Worm (Caenorhabditis elegans): ENCODE results near the gene CC8.2.

CC8.2 gene

DNA sequence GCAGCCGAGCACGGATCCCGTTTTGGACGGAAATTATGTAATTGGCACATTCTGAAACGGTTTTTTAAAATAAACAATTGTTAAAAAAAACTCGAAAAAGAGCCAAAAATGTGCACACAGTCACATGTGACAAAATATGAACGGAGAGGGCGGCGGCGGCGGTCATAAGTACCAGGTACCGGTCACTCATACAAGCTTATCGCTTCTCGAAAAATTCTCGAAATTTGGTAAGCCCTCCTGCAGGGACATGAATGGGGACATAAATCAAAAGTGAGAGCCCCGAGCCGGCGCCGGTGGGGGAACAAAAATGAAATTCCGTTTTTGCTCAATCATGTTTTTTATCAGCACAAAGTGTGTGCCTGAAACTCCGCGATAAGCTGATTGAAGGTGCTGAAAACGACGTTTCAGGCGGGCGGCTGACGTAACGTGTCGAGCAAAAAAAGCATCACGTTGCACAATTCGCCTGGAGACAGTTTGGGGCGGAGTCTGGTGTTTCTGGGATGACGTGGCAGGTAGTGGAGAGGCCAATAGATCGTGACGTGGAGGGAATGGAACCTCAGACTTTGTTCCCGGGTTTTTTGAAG, 35.4 kb downstream of the CC8.2 start, which contains the start of gene ltah-1.2:
Gene ltah-1.2, minus strand, starts transcription at position 51 of the 584 bp plus-strand sequence.
- TF ChIP-seq ceh-82 (tag; optimal IDR thresholded peaks at IDR 0.05) = no peak
- TF ChIP-seq vab-7 (GFP tag; IDR thresholded peaks at IDR 0.05) = no peak
- no peak for TF ChIP-seq ceh-62 (tag; optimal IDR thresholded peaks at IDR 0.05)
- no peak for TF ChIP-seq arid-1 (GFP tag; conservative IDR thresholded peaks at IDR 0.05)
- TF ChIP-seq ceh-20 (GFP tag; IDR thresholded peaks at IDR 0.05) = 0 out of 2 replicates have a peak, but pooled peaks have one; percentile 65
- TF ChIP-seq mdt-29 (GFP tag; IDR thresholded peaks at IDR 0.05) = peak; percentile 54; the same call in 1 of the 2 replicates
- TF ChIP-seq T26A8.4 (GFP tag; IDR thresholded peaks at IDR 0.05) = 0 out of 2 replicates have a peak, but pooled peaks have one; percentile 7
- peak; percentile 40; the same call in 1 of the 2 replicates for TF ChIP-seq ctbp-1 (GFP tag; IDR thresholded peaks at IDR 0.05)
- no peak for TF ChIP-seq daf-16 (GFP tag; optimal IDR thresholded peaks at IDR 0.05)
- TF ChIP-seq daf-16 (tag; optimal IDR thresholded peaks at IDR 0.05) = peak; percentile 11
- TF ChIP-seq madf-5 (GFP tag; IDR thresholded peaks at IDR 0.05) = no peak
- TF ChIP-seq hlh-11 (tag; optimal IDR thresholded peaks at IDR 0.05) = peak; percentile 86
- peak; percentile 93 for TF ChIP-seq php-3 (GFP tag; IDR thresholded peaks at IDR 0.05)
- no peak for TF ChIP-seq zip-11 (GFP tag; IDR thresholded peaks at IDR 0.05)
- TF ChIP-seq nhr-28 (tag; optimal IDR thresholded peaks at IDR 0.05) = peak; percentile 31
- peak; percentile 56 for TF ChIP-seq hlh-30 (tag; optimal IDR thresholded peaks at IDR 0.05; ENCODE audit: insufficient read depth)
- no peak for TF ChIP-seq tag-97 (GFP tag; IDR thresholded peaks at IDR 0.05)
- peak; percentile 34 for TF ChIP-seq dve-1 (tag; optimal IDR thresholded peaks at IDR 0.05; ENCODE audit: insufficient read depth)
- TF ChIP-seq nhr-41 (GFP tag; IDR thresholded peaks at IDR 0.05) = 0 out of 2 replicates have a peak, but pooled peaks have one; percentile 25
- TF ChIP-seq tra-1 (GFP tag; IDR thresholded peaks at IDR 0.05) = peak; percentile 70; the same call in 1 of the 2 replicates
- peak; percentile 64 for TF ChIP-seq pqm-1 (tag; optimal IDR thresholded peaks at IDR 0.05)
- no peak for TF ChIP-seq skn-1 (tag; optimal IDR thresholded peaks at IDR 0.05)
- TF ChIP-seq dmd-6 (GFP tag; IDR thresholded peaks at IDR 0.05) = peak; percentile 93
- peak; percentile 30 for TF ChIP-seq nhr-102 (tag; optimal IDR thresholded peaks at IDR 0.05)
- no peak for TF ChIP-seq ZK546.5 (tag; optimal IDR thresholded peaks at IDR 0.05)
- TF ChIP-seq set-16 (GFP tag; IDR thresholded peaks at IDR 0.05) = peak; percentile 52
- TF ChIP-seq F26F4.8 (GFP tag; conservative IDR thresholded peaks at IDR 0.05) = no peak
- no peak for TF ChIP-seq F49E8.2 (tag; optimal IDR thresholded peaks at IDR 0.05; ENCODE audit: borderline replicate concordance)
- 0 out of 2 replicates have a peak, but pooled peaks have one; percentile 40 for TF ChIP-seq egl-43 (GFP tag; IDR thresholded peaks at IDR 0.05)
- peak; percentile 40 for TF ChIP-seq nhr-48 (tag; optimal IDR thresholded peaks at IDR 0.05)
- TF ChIP-seq attf-4 (tag; optimal IDR thresholded peaks at IDR 0.05) = no peak
- peak; percentile 5 for TF ChIP-seq nhr-77 (tag; optimal IDR thresholded peaks at IDR 0.05)

DNA sequence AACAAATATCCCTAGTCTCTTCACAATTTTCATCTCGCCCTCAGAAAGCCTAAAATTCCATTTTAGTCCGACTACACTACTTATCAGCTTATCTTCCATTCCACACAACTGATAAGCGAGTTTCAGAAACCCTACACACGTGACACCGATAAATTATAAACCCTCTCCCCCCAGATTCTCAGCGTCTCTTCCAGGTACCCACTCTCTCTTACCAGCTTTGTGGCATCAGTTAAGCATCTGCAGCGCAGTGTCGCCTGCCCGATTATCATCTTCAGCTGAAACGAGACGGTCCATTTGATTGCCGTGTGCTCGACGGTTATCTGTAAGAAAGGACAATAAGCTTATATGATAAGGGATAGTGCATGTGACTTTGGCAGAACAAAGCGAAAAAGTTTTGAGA, 36.6 kb downstream of the CC8.2 start:
- TF ChIP-seq nhr-11 (tag; optimal IDR thresholded peaks at IDR 0.05) (no peak), dpl-1 (GFP tag; optimal IDR thresholded peaks at IDR 0.05) (no peak), unc-130 (GFP tag; optimal IDR thresholded peaks at IDR 0.05) (no peak), Y48G9A.11 (GFP tag; IDR thresholded peaks at IDR 0.05) (no peak), F49E8.2 (tag; optimal IDR thresholded peaks at IDR 0.05; ENCODE audit: borderline replicate concordance) (no peak), ama-1 (optimal IDR thresholded peaks at IDR 0.05) (no peak), D1046.2 (GFP tag; IDR thresholded peaks at IDR 0.05) (no peak), mes-2 (tag; optimal IDR thresholded peaks at IDR 0.05; ENCODE audit: poor library complexity, severe bottlenecking) (peak; percentile 43), sdz-12 (GFP tag; optimal IDR thresholded peaks at IDR 0.05) (no peak), ceh-32 (tag; optimal IDR thresholded peaks at IDR 0.05; ENCODE audit: poor library complexity) (no peak), madf-5 (GFP tag; IDR thresholded peaks at IDR 0.05) (no peak), Y105C5A.15 (GFP tag; IDR thresholded peaks at IDR 0.05) (no peak), ctbp-1 (GFP tag; IDR thresholded peaks at IDR 0.05) (no peak), mxl-2 (GFP tag; conservative IDR thresholded peaks at IDR 0.05) (no peak), T20F7.1 (GFP tag; optimal IDR thresholded peaks at IDR 0.05) (no peak), php-3 (GFP tag; IDR thresholded peaks at IDR 0.05) (peak; percentile 94), snpc-1.2 (GFP tag; IDR thresholded peaks at IDR 0.05) (no peak), ceh-28 (tag; optimal IDR thresholded peaks at IDR 0.05) (no peak), daf-8 (GFP tag; IDR thresholded peaks at IDR 0.05) (no peak), mep-1 (tag; optimal IDR thresholded peaks at IDR 0.05) (no peak), ztf-7 (tag; optimal IDR thresholded peaks at IDR 0.05) (no peak), nhr-42 (GFP tag; IDR thresholded peaks at IDR 0.05) (peak; percentile 59; the same call in 1 of the 2 replicates), cey-2 (tag; optimal IDR thresholded peaks at IDR 0.05; ENCODE audit: borderline replicate concordance, insufficient read depth) (no peak)
